Fruit fly (Drosophila melanogaster) whole organism, prepupa: Measurements from ENCODE around the gene Ndc1.

ENCODE experiments used
- Blimp-1 ChIP-seq: fragments of 200-800 bp; sonication (Bioruptor generic); optimal IDR thresholded peaks from 3 replicates; lab custom pipeline; 2017; ENCODE audit warnings: missing biosample characterization, missing genetic modification characterization, mild to moderate bottlenecking, moderate library complexity, missing genetic modification reagents
- CG10631 ChIP-seq: fragments of 200-800 bp; sonication (Bioruptor generic); optimal IDR thresholded peaks from 2 replicates; lab custom pipeline; 2016; ENCODE audit warnings: missing biosample characterization, missing genetic modification characterization
- CG10669 ChIP-seq: fragments of 200-800 bp; sonication (Bioruptor generic); optimal IDR thresholded peaks from 3 replicates; lab custom pipeline; 2018; ENCODE audit warnings: missing biosample characterization, mild to moderate bottlenecking, missing genetic modification characterization, moderate library complexity
- CG11762 ChIP-seq: fragments of 200-800 bp; sonication (Bioruptor generic); optimal IDR thresholded peaks from 3 replicates; lab custom pipeline; 2016; ENCODE audit warnings: missing biosample characterization, missing genetic modification characterization; ENCODE audit not compliant: insufficient read depth
- CG15336 ChIP-seq: fragments of 200-800 bp; sonication (Bioruptor generic); IDR thresholded peaks from 2 replicates; pipeline ENCODE4 v1.3.6; 2022; ENCODE audit warnings: missing biosample characterization, missing genetic modification characterization
- CG1621 ChIP-seq: fragments of 200-800 bp; sonication (Bioruptor generic); optimal IDR thresholded peaks from 3 replicates; lab custom pipeline; 2018; ENCODE audit warnings: missing biosample characterization, mild to moderate bottlenecking, missing genetic modification characterization
- CG16779 ChIP-seq: fragments of 200-800 bp; sonication (Bioruptor generic); optimal IDR thresholded peaks from 3 replicates; lab custom pipeline; 2017; ENCODE audit warnings: missing biosample characterization, mild to moderate bottlenecking, missing genetic modification characterization
- CG3032 ChIP-seq: fragments of 200-800 bp; optimal IDR thresholded peaks from 2 replicates; lab custom pipeline; 2019; ENCODE audit warnings: missing biosample characterization, mild to moderate bottlenecking, missing genetic modification characterization, moderate library complexity
- CG31627 ChIP-seq: fragments of 200-800 bp; sonication (Bioruptor generic); optimal IDR thresholded peaks from 3 replicates; lab custom pipeline; 2016; ENCODE audit warnings: missing biosample characterization, missing genetic modification characterization
- CG32006 ChIP-seq: fragments of 200-800 bp; sonication (Bioruptor generic); optimal IDR thresholded peaks from 3 replicates; lab custom pipeline; 2017; ENCODE audit warnings: missing biosample characterization, mild to moderate bottlenecking, missing genetic modification characterization
- CG4318 ChIP-seq: fragments of 200-800 bp; sonication (Bioruptor generic); optimal IDR thresholded peaks from 3 replicates; lab custom pipeline; 2017; ENCODE audit warnings: missing biosample characterization, mild to moderate bottlenecking, missing genetic modification characterization
- CG6163 ChIP-seq: fragments of 200-800 bp; sonication (Bioruptor generic); IDR thresholded peaks from 3 replicates; pipeline ENCODE4 v1.3.6; 2022; ENCODE audit warnings: missing biosample characterization, missing genetic modification characterization
- CG6808 ChIP-seq: fragments of 200-800 bp; sonication (Bioruptor generic); optimal IDR thresholded peaks from 3 replicates; lab custom pipeline; 2017; ENCODE audit warnings: missing biosample characterization, missing genetic modification characterization, mild to moderate bottlenecking, moderate library complexity, missing genetic modification reagents
- CG6854 ChIP-seq: fragments of 200-800 bp; sonication (Bioruptor generic); optimal IDR thresholded peaks from 2 replicates; lab custom pipeline; 2017; ENCODE audit warnings: missing biosample characterization, mild to moderate bottlenecking, missing genetic modification characterization
- CG7368 ChIP-seq: fragments of 200-800 bp; sonication (Bioruptor generic); optimal IDR thresholded peaks from 3 replicates; lab custom pipeline; 2016; ENCODE audit warnings: missing biosample characterization, missing genetic modification characterization
- CG9139 ChIP-seq: fragments of 200-800 bp; sonication (Bioruptor generic); optimal IDR thresholded peaks from 3 replicates; lab custom pipeline; 2017; ENCODE audit warnings: missing biosample characterization, mild to moderate bottlenecking, missing genetic modification characterization
- Eip75B ChIP-seq: fragments of 200-800 bp; sonication (Bioruptor generic); optimal IDR thresholded peaks from 3 replicates; lab custom pipeline; 2016; ENCODE audit warnings: missing biosample characterization, missing genetic modification characterization
- Eip78C ChIP-seq: fragments of 200-800 bp; sonication (Bioruptor generic); peaks from one replicate; lab custom pipeline; 2016; ENCODE audit warnings: missing biosample characterization, missing genetic modification characterization
- Eip93F ChIP-seq: fragments of 200-800 bp; sonication (Bioruptor generic); optimal IDR thresholded peaks from 2 replicates; lab custom pipeline; 2016; ENCODE audit warnings: missing biosample characterization, mild to moderate bottlenecking, missing genetic modification characterization
- Ets21C ChIP-seq: fragments of 200-800 bp; sonication (Bioruptor generic); optimal IDR thresholded peaks from 3 replicates; lab custom pipeline; 2016; ENCODE audit warnings: missing biosample characterization, missing genetic modification characterization
- Ets96B ChIP-seq: fragments of 200-800 bp; optimal IDR thresholded peaks from 2 replicates; lab custom pipeline; 2019; ENCODE audit warnings: missing biosample characterization, mild to moderate bottlenecking, missing genetic modification characterization, moderate library complexity
- Hr39 ChIP-seq: fragments of 200-800 bp; sonication (Bioruptor generic); optimal IDR thresholded peaks from 2 replicates; lab custom pipeline; 2016; ENCODE audit warnings: missing biosample characterization, missing genetic modification characterization
- Lpt ChIP-seq: fragments of 200-800 bp; sonication (Bioruptor generic); optimal IDR thresholded peaks from 3 replicates; lab custom pipeline; 2016; ENCODE audit warnings: missing biosample characterization, missing genetic modification characterization
- Smox ChIP-seq: fragments of 200-800 bp; sonication (Bioruptor generic); optimal IDR thresholded peaks from 3 replicates; lab custom pipeline; 2016; ENCODE audit warnings: missing biosample characterization, missing genetic modification characterization
- Sox14 ChIP-seq: fragments of 200-800 bp; sonication (Bioruptor generic); optimal IDR thresholded peaks from 3 replicates; lab custom pipeline; 2016; ENCODE audit warnings: missing biosample characterization, missing genetic modification characterization
- Sox15 ChIP-seq: fragments of 200-800 bp; sonication (Bioruptor generic); optimal IDR thresholded peaks from 3 replicates; lab custom pipeline; 2016; ENCODE audit warnings: missing biosample characterization, missing genetic modification characterization
- acj6 ChIP-seq: fragments of 200-800 bp; sonication (Bioruptor generic); optimal IDR thresholded peaks from 3 replicates; lab custom pipeline; 2016; ENCODE audit warnings: missing biosample characterization, missing genetic modification characterization
- cyc ChIP-seq: fragments of 200-800 bp; sonication (Bioruptor generic); optimal IDR thresholded peaks from 3 replicates; lab custom pipeline; 2016; ENCODE audit warnings: missing biosample characterization, missing genetic modification characterization
- dac ChIP-seq: fragments of 200-800 bp; sonication (Bioruptor generic); optimal IDR thresholded peaks from 2 replicates; lab custom pipeline; 2017; ENCODE audit warnings: missing biosample characterization, mild to moderate bottlenecking, missing genetic modification characterization
- dsx ChIP-seq: fragments of 200-800 bp; optimal IDR thresholded peaks from 3 replicates; lab custom pipeline; 2019; ENCODE audit warnings: missing biosample characterization, mild to moderate bottlenecking, missing genetic modification characterization, moderate library complexity; ENCODE audit not compliant: poor library complexity, severe bottlenecking
- esn ChIP-seq: fragments of 200-800 bp; sonication (Bioruptor generic); optimal IDR thresholded peaks from 2 replicates; lab custom pipeline; 2016; ENCODE audit warnings: missing biosample characterization, mild to moderate bottlenecking, missing genetic modification characterization, moderate library complexity
- fd59A ChIP-seq: fragments of 200-800 bp; sonication (Bioruptor generic); optimal IDR thresholded peaks from 2 replicates; lab custom pipeline; 2017; ENCODE audit warnings: missing biosample characterization, mild to moderate bottlenecking, missing genetic modification characterization, missing genetic modification reagents
- fd85E ChIP-seq: fragments of 200-800 bp; sonication (Bioruptor generic); optimal IDR thresholded peaks from 3 replicates; lab custom pipeline; 2016; ENCODE audit warnings: missing biosample characterization, missing genetic modification characterization
- fkh ChIP-seq: fragments of 200-800 bp; sonication (Bioruptor generic); optimal IDR thresholded peaks from 3 replicates; lab custom pipeline; 2017; ENCODE audit warnings: missing biosample characterization, mild to moderate bottlenecking, missing genetic modification characterization, moderate library complexity
- lz ChIP-seq: fragments of 200-800 bp; sonication (Bioruptor generic); optimal IDR thresholded peaks from 3 replicates; lab custom pipeline; 2016; ENCODE audit warnings: missing biosample characterization, missing genetic modification characterization
- salr ChIP-seq, 2 experiments: fragments of 200-800 bp; sonication (Bioruptor generic); optimal IDR thresholded peaks; 3 replicates each; lab custom pipeline; 2016 to 2018; ENCODE audit warnings: missing biosample characterization in 2 of 2, missing genetic modification characterization in 2 of 2, mild to moderate bottlenecking in 1 of 2
- spab ChIP-seq: fragments of 200-800 bp; sonication (Bioruptor generic); optimal IDR thresholded peaks from 2 replicates; lab custom pipeline; 2017; ENCODE audit warnings: missing biosample characterization, mild to moderate bottlenecking, missing genetic modification characterization, missing genetic modification reagents
- svp ChIP-seq: fragments of 200-800 bp; sonication (Bioruptor generic); peaks from one replicate; lab custom pipeline; 2016; ENCODE audit warnings: missing biosample characterization, missing genetic modification characterization
- topi ChIP-seq: fragments of 200-800 bp; sonication (Bioruptor generic); optimal IDR thresholded peaks from 3 replicates; lab custom pipeline; 2016; ENCODE audit warnings: missing biosample characterization, missing genetic modification characterization
- vri ChIP-seq: fragments of 200-800 bp; sonication (Bioruptor generic); optimal IDR thresholded peaks from 3 replicates; lab custom pipeline; 2016; ENCODE audit warnings: missing biosample characterization, mild to moderate bottlenecking, missing genetic modification characterization

The Ndc1 gene

DNA sequence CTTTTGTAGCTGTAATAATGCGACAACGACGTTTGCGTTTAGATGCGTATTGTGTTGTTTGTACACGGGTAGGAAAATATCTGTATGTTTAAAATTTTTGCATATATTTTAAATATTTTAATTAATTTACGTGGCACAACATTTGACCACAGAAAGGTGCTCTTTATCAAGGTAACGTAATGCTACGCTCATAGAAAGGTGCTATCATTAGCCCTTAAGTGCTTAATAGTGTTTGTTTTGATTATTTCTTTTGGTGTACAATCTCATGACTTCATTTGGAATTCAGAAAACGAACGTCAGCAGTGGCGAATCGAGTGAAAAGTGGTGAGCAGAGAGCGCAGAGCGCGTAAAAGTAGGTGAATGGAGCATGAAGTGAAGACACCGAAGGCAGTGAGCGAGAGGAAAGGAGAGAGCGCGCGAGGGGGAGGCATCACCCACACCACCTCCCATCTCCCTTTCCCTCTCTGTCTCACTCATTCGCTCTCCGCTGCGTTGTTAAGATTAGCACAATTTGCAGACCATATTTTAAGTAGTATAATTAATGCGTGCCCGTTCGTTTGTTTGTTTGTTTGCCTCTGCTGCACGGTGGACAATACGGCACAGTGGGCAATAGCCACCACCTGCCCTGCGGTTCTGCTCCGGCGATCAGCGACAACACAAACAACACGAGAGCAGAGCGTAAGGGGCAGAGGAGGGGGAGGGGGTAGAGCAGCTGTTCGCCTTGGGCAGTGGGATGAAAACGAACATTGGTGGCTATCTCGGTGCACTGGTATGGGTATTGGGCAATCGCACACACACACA, 2.3 kb upstream of the Ndc1 start (continued):
- TF ChIP-seq CG4318 (no peak), Ets96B (tag; lab: Kevin White, UChicago) (peak; percentile 65), cyc (GFP tag; lab: Kevin White, UChicago) (no peak), acj6 (GFP tag; lab: Kevin White, UChicago) (peak; percentile 45), Ets21C (GFP tag; lab: Kevin White, UChicago) (no peak), CG16779 (tag; lab: Kevin White, UChicago) (no peak), svp (GFP tag; lab: Kevin White, UChicago) (peak; percentile 73), fd59A (GFP tag; lab: Kevin White, UChicago) (no peak), Sox14 (GFP tag; lab: Kevin White, UChicago) (no peak), CG32006 (GFP tag; lab: Kevin White, UChicago) (peak; percentile 76), CG6854 (GFP tag; lab: Kevin White, UChicago) (no peak), CG7368 (GFP tag; lab: Kevin White, UChicago) (peak; percentile 47), CG31627 (GFP tag; lab: Kevin White, UChicago) (no peak), CG1621 (no peak), CG6163 (GFP tag; lab: Robert Waterston, UW) (peak; percentile 60; the same call in 2 of the 3 replicates), Eip93F (GFP tag; lab: Kevin White, UChicago) (no peak), CG6808 (GFP tag; lab: Kevin White, UChicago) (no peak), CG11762 (GFP tag; lab: Kevin White, UChicago) (no peak)

DNA sequence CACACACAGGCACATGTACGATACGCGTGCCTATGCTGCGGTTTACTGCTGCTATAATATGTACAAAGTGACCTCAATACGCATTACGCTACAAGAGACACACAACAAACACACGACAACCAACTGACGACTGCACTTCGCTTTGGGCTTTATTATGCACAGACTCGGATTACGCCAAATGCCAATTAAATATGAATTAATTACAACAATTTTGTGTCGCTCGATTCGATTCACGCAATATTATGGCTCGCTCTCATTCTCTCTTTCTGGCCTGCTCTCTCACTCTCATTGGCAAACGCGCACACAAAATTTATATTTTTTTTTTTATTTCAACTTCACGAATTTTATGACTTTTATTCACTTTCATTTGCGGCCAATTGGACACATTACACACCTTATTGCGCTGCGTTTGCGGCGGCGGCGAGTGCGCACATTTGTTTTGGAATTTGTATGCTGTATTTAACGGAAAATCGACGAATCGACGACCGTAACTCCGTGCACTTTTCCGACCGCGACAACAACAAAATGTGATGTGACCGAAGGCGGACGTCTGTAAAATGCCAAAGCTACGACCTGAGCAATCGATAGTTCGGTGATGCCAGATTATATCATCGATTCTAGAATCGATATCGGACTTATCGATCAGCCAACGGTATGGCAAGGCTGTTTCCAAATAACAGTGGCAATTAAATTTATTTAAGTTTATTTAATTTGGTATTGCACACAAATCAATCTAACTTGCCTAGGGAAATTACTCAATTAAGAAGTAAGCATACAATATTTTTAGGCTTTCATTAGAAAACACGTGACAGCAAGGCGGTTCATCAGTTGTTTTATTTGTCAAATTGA, 1.5 kb upstream of the Ndc1 start, which contains the start of the genes sba and CG31141:
Gene sba, minus strand, starts transcription at position 472 of the 849 bp plus-strand sequence.
Gene CG31141, plus strand, starts transcription at position 799 of the 849 bp plus-strand sequence.
- TF ChIP-seq fd85E (GFP tag; lab: Kevin White, UChicago): no peak
- TF ChIP-seq CG7368 (GFP tag; lab: Kevin White, UChicago): no peak
- TF ChIP-seq CG15336: peak; percentile 42
- TF ChIP-seq CG9139 (GFP tag; lab: Kevin White, UChicago): no peak
- peak; percentile 65 for TF ChIP-seq vri (GFP tag; lab: Kevin White, UChicago)
- no peak for TF ChIP-seq cyc (GFP tag; lab: Kevin White, UChicago)
- TF ChIP-seq topi (GFP tag; lab: Kevin White, UChicago): peak; percentile 5
- no peak for TF ChIP-seq CG6808 (GFP tag; lab: Kevin White, UChicago)
- TF ChIP-seq CG10631 (GFP tag; lab: Kevin White, UChicago): no peak
- no peak for TF ChIP-seq CG4318
- TF ChIP-seq CG6854 (GFP tag; lab: Kevin White, UChicago): peak; percentile 79
- TF ChIP-seq spab (GFP tag; lab: Kevin White, UChicago): no peak
- peak; percentile 13 for TF ChIP-seq CG3032
- peak; percentile 20 for TF ChIP-seq Eip75B (GFP tag; lab: Kevin White, UChicago)
- no peak for TF ChIP-seq Hr39 (GFP tag; lab: Kevin White, UChicago)
- no peak for TF ChIP-seq Eip93F (GFP tag; lab: Kevin White, UChicago)
- TF ChIP-seq dsx: peak; percentile 26
- TF ChIP-seq Eip78C (GFP tag; lab: Kevin White, UChicago): peak; percentile 67
- TF ChIP-seq Sox14 (GFP tag; lab: Kevin White, UChicago): peak; percentile 39
- peak; percentile 30 for TF ChIP-seq Lpt (GFP tag; lab: Kevin White, UChicago)
- no peak for TF ChIP-seq fkh
- TF ChIP-seq CG11762 (GFP tag; lab: Kevin White, UChicago): no peak
- TF ChIP-seq CG1621: no peak
- TF ChIP-seq esn (GFP tag; lab: Kevin White, UChicago): peak; percentile 25
- TF ChIP-seq CG10669 (GFP tag; lab: Kevin White, UChicago): no peak
- TF ChIP-seq Smox: no peak
- TF ChIP-seq dac (GFP tag; lab: Kevin White, UChicago): no peak
- TF ChIP-seq Sox15 (GFP tag; lab: Kevin White, UChicago): no peak
- TF ChIP-seq salr (GFP tag; optimal IDR thresholded peaks at IDR 0.05; lab: Kevin White, UChicago): no peak
- no peak for TF ChIP-seq lz (GFP tag; lab: Kevin White, UChicago)
- TF ChIP-seq svp (GFP tag; lab: Kevin White, UChicago): no peak
- TF ChIP-seq CG16779 (tag; lab: Kevin White, UChicago): no peak
- TF ChIP-seq Blimp-1 (GFP tag; lab: Kevin White, UChicago): no peak
